Worm (Caenorhabditis elegans): Measurements from ENCODE around the gene K04G11.3.
A peak's percentile ranks its signal among the peaks of the same experiment; 100 is the strongest.

Gene K04G11.3

DNA sequence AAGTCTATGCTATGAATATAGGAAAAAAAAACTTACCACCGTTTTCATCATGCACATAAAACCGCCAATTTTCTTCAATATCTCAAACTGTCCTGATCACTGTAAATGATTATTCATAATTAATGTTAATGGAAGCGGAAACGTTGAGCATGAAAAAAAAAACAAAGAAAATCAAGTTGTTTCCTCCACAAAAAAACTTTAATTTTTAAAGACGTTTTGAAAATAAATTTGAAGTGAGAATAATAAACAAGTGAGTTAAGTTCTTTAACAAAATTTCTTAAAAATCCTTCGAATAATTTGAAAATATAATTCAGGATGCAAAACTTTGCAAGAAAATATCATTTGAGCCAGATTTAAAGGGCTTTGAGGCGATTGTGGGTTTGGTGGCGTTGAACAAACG, 22.8 kb upstream of the K04G11.3 start, which contains the start of gene irk-3:
TSS of gene irk-3 (minus strand) at position 101 of the 400 bp plus-strand sequence.
- TF ChIP-seq nhr-77 (tag; optimal IDR thresholded peaks at IDR 0.05), result no peak
- no peak for TF ChIP-seq tbx-2 (tag; optimal IDR thresholded peaks at IDR 0.05)
- TF ChIP-seq nhr-71 (tag; optimal IDR thresholded peaks at IDR 0.05), result no peak
- TF ChIP-seq alr-1 (tag; optimal IDR thresholded peaks at IDR 0.05; ENCODE audit: borderline replicate concordance), result no peak
- no peak for TF ChIP-seq mab-9 (GFP tag; IDR thresholded peaks at IDR 0.05)
- TF ChIP-seq pag-3 (tag; optimal IDR thresholded peaks at IDR 0.05; ENCODE audit: borderline replicate concordance, insufficient read depth), result no peak
- no peak for TF ChIP-seq nhr-28 (tag; optimal IDR thresholded peaks at IDR 0.05)
- no peak for TF ChIP-seq nhr-76 (tag; optimal IDR thresholded peaks at IDR 0.05)
- no peak for TF ChIP-seq elt-3 (tag; optimal IDR thresholded peaks at IDR 0.05)
- TF ChIP-seq fkh-8 (tag; optimal IDR thresholded peaks at IDR 0.05), result no peak
- no peak for TF ChIP-seq ceh-88 (GFP tag; IDR thresholded peaks at IDR 0.05)

DNA sequence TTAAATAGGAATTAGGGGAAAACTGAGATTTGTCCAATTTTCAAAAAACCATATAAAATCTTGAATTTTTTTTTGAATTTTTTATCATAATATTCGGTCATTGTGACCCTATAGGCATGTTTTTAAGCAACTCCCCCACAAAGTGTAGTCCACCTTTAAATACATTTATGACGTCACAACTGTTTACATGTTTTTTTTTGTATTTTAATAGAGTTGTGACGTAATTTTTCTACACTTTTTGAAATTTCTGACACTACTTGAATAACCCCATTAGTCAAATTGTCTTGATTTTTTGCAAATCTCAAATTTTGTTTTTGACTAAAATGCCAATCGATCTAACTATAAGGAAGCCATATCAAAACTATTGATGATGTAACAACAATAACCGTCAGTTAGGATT, 18.6 kb upstream of the K04G11.3 start:
- no peak for TF ChIP-seq fkh-8 (tag; optimal IDR thresholded peaks at IDR 0.05)
- TF ChIP-seq nhr-11 (tag; optimal IDR thresholded peaks at IDR 0.05), result no peak
- no peak for TF ChIP-seq snu-23 (GFP tag; optimal IDR thresholded peaks at IDR 0.05)
- TF ChIP-seq F16B12.6 (tag; optimal IDR thresholded peaks at IDR 0.05), result no peak
- no peak for TF ChIP-seq C16A3.4 (tag; optimal IDR thresholded peaks at IDR 0.05)
- TF ChIP-seq isw-1 (GFP tag; IDR thresholded peaks at IDR 0.05), result no peak
- no peak for TF ChIP-seq nhr-19 (GFP tag; conservative IDR thresholded peaks at IDR 0.05)
- TF ChIP-seq dpl-1 (GFP tag; optimal IDR thresholded peaks at IDR 0.05), result no peak
- no peak for TF ChIP-seq ceh-63 (GFP tag; optimal IDR thresholded peaks at IDR 0.05)
- no peak for TF ChIP-seq lir-3 (tag; optimal IDR thresholded peaks at IDR 0.05; ENCODE audit: poor library complexity)
- TF ChIP-seq nhr-12 (tag; optimal IDR thresholded peaks at IDR 0.05), result no peak
- no peak for TF ChIP-seq unc-30 (tag; optimal IDR thresholded peaks at IDR 0.05)
- no peak for TF ChIP-seq unc-130 (tag; optimal IDR thresholded peaks at IDR 0.05)
- TF ChIP-seq nhr-28 (tag; optimal IDR thresholded peaks at IDR 0.05), result no peak
- TF ChIP-seq nhr-47 (tag; optimal IDR thresholded peaks at IDR 0.05), result no peak

DNA sequence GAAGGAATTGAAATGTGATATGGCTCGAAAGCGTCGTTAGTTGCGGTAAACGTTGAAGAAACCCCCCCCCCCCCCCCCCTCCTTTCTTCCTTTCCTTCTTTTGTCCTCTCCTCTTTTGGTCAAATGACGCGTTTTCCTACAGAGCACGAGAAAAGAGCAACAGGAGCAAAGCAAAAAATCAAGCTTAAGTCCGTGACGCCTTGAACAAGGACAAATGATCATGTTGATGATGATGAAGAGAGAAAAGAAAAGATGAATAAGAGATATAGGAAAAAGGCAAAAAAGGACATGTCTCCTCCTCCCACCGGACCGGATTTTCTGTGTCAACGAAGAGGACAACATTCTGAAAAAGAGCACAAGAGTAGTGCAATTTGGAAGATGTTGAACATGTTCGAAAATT, 12.1 kb upstream of the K04G11.3 start:
- TF ChIP-seq mep-1 (tag; optimal IDR thresholded peaks at IDR 0.05) (no peak), lin-14 (GFP tag; optimal IDR thresholded peaks at IDR 0.05) (peak; percentile 39), zip-4 (GFP tag; optimal IDR thresholded peaks at IDR 0.05) (no peak), fkh-10 (GFP tag; optimal IDR thresholded peaks at IDR 0.05) (peak; percentile 47)

DNA sequence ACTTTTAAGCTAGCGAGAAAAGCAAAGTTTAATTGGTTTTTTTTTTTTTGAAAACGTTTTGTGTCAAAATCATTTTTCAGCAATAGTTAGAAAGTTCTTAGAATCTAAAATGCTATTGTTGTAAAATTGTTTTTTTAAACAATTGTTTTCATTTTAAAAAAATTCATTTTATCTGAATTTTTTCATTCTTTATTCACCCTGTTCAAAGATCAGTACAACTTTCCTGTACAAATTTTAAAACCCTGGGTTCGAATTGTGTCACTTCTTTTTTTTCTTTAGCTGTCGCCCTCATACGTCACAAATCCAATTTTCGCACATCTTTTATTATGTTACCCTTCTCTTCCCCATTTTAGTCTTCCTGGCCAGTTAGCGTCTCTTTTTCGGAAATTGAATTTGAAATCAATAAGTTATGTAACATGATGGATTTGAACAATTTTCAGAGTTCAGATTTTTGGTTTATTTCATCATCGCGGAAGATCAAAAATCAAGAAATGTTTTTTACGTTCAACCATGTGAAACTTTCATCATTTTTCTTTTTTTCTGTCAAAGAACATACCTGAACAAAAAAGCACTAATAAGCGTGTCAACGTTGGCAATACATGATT, 9.3 kb upstream of the K04G11.3 start:
- TF ChIP-seq unc-30 (tag; optimal IDR thresholded peaks at IDR 0.05) (no peak), irx-1 (tag; optimal IDR thresholded peaks at IDR 0.05) (no peak), zip-4 (GFP tag; optimal IDR thresholded peaks at IDR 0.05) (no peak), lsy-2 (tag; optimal IDR thresholded peaks at IDR 0.05) (peak; percentile 9 to 15), nhr-76 (tag; optimal IDR thresholded peaks at IDR 0.05) (no peak), sox-4 (tag; optimal IDR thresholded peaks at IDR 0.05) (no peak), nhr-20 (tag; optimal IDR thresholded peaks at IDR 0.05) (no peak), nhr-85 (tag) (no peak), egl-27 (tag; optimal IDR thresholded peaks at IDR 0.05) (no peak), nhr-12 (tag; optimal IDR thresholded peaks at IDR 0.05) (no peak), snu-23 (GFP tag; optimal IDR thresholded peaks at IDR 0.05) (no peak), C04F5.9 (tag; optimal IDR thresholded peaks at IDR 0.05) (no peak), ceh-8 (GFP tag; optimal IDR thresholded peaks at IDR 0.05) (peak; percentile 47), alr-1 (tag; optimal IDR thresholded peaks at IDR 0.05; ENCODE audit: borderline replicate concordance) (no peak), ztf-4 (tag; optimal IDR thresholded peaks at IDR 0.05) (no peak), lin-13 (GFP tag; optimal IDR thresholded peaks at IDR 0.05) (no peak), elt-3 (tag; optimal IDR thresholded peaks at IDR 0.05) (no peak), nhr-71 (tag; optimal IDR thresholded peaks at IDR 0.05) (peak; percentile 60), ceh-82 (tag; optimal IDR thresholded peaks at IDR 0.05) (no peak), tlp-1 (tag; optimal IDR thresholded peaks at IDR 0.05) (no peak), grh-1 (GFP tag; IDR thresholded peaks at IDR 0.05) (no peak), ces-1 (GFP tag; optimal IDR thresholded peaks at IDR 0.05) (peak; percentile 98), unc-62 (GFP tag; optimal IDR thresholded peaks at IDR 0.05) (no peak), lin-14 (GFP tag; optimal IDR thresholded peaks at IDR 0.05) (peak; percentile 91), swsn-7 (tag; optimal IDR thresholded peaks at IDR 0.05) (peak; percentile 28), aly-2 (tag; optimal IDR thresholded peaks at IDR 0.05) (no peak), hlh-17 (GFP tag; optimal IDR thresholded peaks at IDR 0.05; ENCODE audit: borderline replicate concordance) (no peak)
